Fruit fly (Drosophila melanogaster): ENCODE measurements around the gene side.

side gene

dm6 chr3R:27407049-27407448, 30.2 kb downstream of the side start (continued):
- no peak for TF ChIP-seq CG2129 (GFP tag; IDR thresholded peaks at IDR 0.05; ENCODE audit: partially characterized antibody)
- peak; percentile 63 for TF ChIP-seq Chrac-16 (GFP tag; optimal IDR thresholded peaks at IDR 0.05)
- TF ChIP-seq CG33557 (GFP tag; optimal IDR thresholded peaks at IDR 0.05): no peak
- peak; percentile 57; the same call in 1 of the 2 replicates for TF ChIP-seq Gsc (GFP tag; IDR thresholded peaks at IDR 0.05)
- peak; percentile 89 for TF ChIP-seq NFAT (GFP tag; IDR thresholded peaks at IDR 0.05)
- peak; percentile 29 for TF ChIP-seq CG10267 (tag; optimal IDR thresholded peaks at IDR 0.05)
- TF ChIP-seq CG4617 (GFP tag; optimal IDR thresholded peaks at IDR 0.05; ENCODE audit: borderline replicate concordance): peak; percentile 5
- peak; percentile 22 for TF ChIP-seq twi (tag; optimal IDR thresholded peaks at IDR 0.05)
- no peak for TF ChIP-seq aop (GFP tag; IDR thresholded peaks at IDR 0.05)
- peak; percentile 1 for TF ChIP-seq trem (tag; optimal IDR thresholded peaks at IDR 0.05)
- peak; percentile 80 for TF ChIP-seq CG13424 (tag; optimal IDR thresholded peaks at IDR 0.05)
- peak; percentile 66 for TF ChIP-seq phol (tag; optimal IDR thresholded peaks at IDR 0.05)
- peak; percentile 10 for TF ChIP-seq Atf-2 (GFP tag; optimal IDR thresholded peaks at IDR 0.05)
- no peak for TF ChIP-seq knrl (GFP tag; IDR thresholded peaks at IDR 0.05; ENCODE audit: partially characterized antibody)
- TF ChIP-seq Rfx (GFP tag; IDR thresholded peaks at IDR 0.05): peak; percentile 96
- peak; percentile 50 for TF ChIP-seq fu2 (GFP tag; optimal IDR thresholded peaks at IDR 0.05)
- peak; percentile 56 for TF ChIP-seq CG12219 (GFP tag; optimal IDR thresholded peaks at IDR 0.05)
- peak; percentile 55 for TF ChIP-seq CG1792 (GFP tag; optimal IDR thresholded peaks at IDR 0.05)
- peak; percentile 67 for TF ChIP-seq Sox102F (GFP tag; optimal IDR thresholded peaks at IDR 0.05)
- peak; percentile 76 for TF ChIP-seq toy (GFP tag; IDR thresholded peaks at IDR 0.05)
- TF ChIP-seq luna (GFP tag; optimal IDR thresholded peaks at IDR 0.05): no peak
- TF ChIP-seq gcm2 (GFP tag; optimal IDR thresholded peaks at IDR 0.05): peak; percentile 4
- TF ChIP-seq CG5953 (GFP tag; IDR thresholded peaks at IDR 0.05): no peak
- peak; percentile 44 for TF ChIP-seq ATbp (GFP tag; optimal IDR thresholded peaks at IDR 0.05)
- peak; percentile 92 for TF ChIP-seq al (GFP tag; IDR thresholded peaks at IDR 0.05)
- peak; percentile 83 for TF ChIP-seq CG15269 (tag; optimal IDR thresholded peaks at IDR 0.05)
- peak; percentile 58 for TF ChIP-seq chn (GFP tag; optimal IDR thresholded peaks at IDR 0.05)
- TF ChIP-seq HLH3B (GFP tag; IDR thresholded peaks at IDR 0.05): peak; percentile 75
- TF ChIP-seq CG9876 (GFP tag; optimal IDR thresholded peaks at IDR 0.05): peak; percentile 9
- TF ChIP-seq slbo (GFP tag; IDR thresholded peaks at IDR 0.05): peak; percentile 93
- peak; percentile 9 for TF ChIP-seq CG11723 (GFP tag; optimal IDR thresholded peaks at IDR 0.05)
- TF ChIP-seq E2f2 (GFP tag; IDR thresholded peaks at IDR 0.05): peak; percentile 44; the same call in 1 of the 2 replicates
- peak; percentile 53 to 78 for TF ChIP-seq Hr51 (GFP tag; optimal IDR thresholded peaks at IDR 0.05)
- peak; percentile 46 for TF ChIP-seq CG33213 (GFP tag; optimal IDR thresholded peaks at IDR 0.05)
- TF ChIP-seq onecut (GFP tag; IDR thresholded peaks at IDR 0.05): peak; percentile 39; the same call in 1 of the 2 replicates
- peak; percentile 70 for TF ChIP-seq CG4730 (GFP tag; IDR thresholded peaks at IDR 0.05)
- peak; percentile 83 for TF ChIP-seq gem (tag; optimal IDR thresholded peaks at IDR 0.05)
- peak; percentile 60 for TF ChIP-seq ems (GFP tag; optimal IDR thresholded peaks at IDR 0.05)
- TF ChIP-seq CG17186 (GFP tag; optimal IDR thresholded peaks at IDR 0.05): no peak
- TF ChIP-seq slou (GFP tag; optimal IDR thresholded peaks at IDR 0.05): peak; percentile 78
- TF ChIP-seq stc (GFP tag; IDR thresholded peaks at IDR 0.05): peak; percentile 73
- peak; percentile 73 for TF ChIP-seq CG6272 (GFP tag; IDR thresholded peaks at IDR 0.05)
- peak; percentile 66 to 67 for TF ChIP-seq Pdp1 (GFP tag; optimal IDR thresholded peaks at IDR 0.05)
- TF ChIP-seq C15 (GFP tag; IDR thresholded peaks at IDR 0.05): peak; percentile 69; the same call in 1 of the 3 replicates
- peak; percentile 70 for TF ChIP-seq CG30403 (GFP tag; optimal IDR thresholded peaks at IDR 0.05)
- peak; percentile 87 for TF ChIP-seq CG10543 (GFP tag; optimal IDR thresholded peaks at IDR 0.05)
- no peak for TF ChIP-seq Mad (GFP tag; optimal IDR thresholded peaks at IDR 0.05)
- no peak for TF ChIP-seq CG8290 (GFP tag; optimal IDR thresholded peaks at IDR 0.05)
- TF ChIP-seq CG8290 (tag; optimal IDR thresholded peaks at IDR 0.05): peak in 1 of 2 experiments; percentile 84
- TF ChIP-seq CG8359 (GFP tag; optimal IDR thresholded peaks at IDR 0.05; ENCODE audit: borderline replicate concordance): no peak
- TF ChIP-seq CG14710 (tag; optimal IDR thresholded peaks at IDR 0.05): no peak
